Worm (Caenorhabditis elegans) whole organism, late embryonic: ENCODE data around the gene C26D10.4.
A peak's percentile ranks its signal among the peaks of the same experiment; 100 is the strongest.

ENCODE experiments used
- C08G9.2 ChIP-seq: sonication (generic microtip); optimal IDR thresholded peaks from 2 replicates; lab custom pipeline; 2016; ENCODE audit warnings: mild to moderate bottlenecking, missing genetic modification characterization, moderate library complexity, missing compliant biosample characterization
- C38D4.7 ChIP-seq: fragments of 200-800 bp; sonication (Bioruptor generic); optimal IDR thresholded peaks from 2 replicates; lab custom pipeline; 2018; ENCODE audit warnings: mild to moderate bottlenecking, missing genetic modification characterization, moderate library complexity, missing compliant biosample characterization
- F13H6.1 ChIP-seq: sonication (generic microtip); optimal IDR thresholded peaks from 2 replicates; lab custom pipeline; 2016; ENCODE audit warnings: missing genetic modification characterization, missing compliant biosample characterization
- T23F11.4 ChIP-seq: fragments of 200-800 bp; sonication (Bioruptor generic); optimal IDR thresholded peaks from 2 replicates; lab custom pipeline; 2018; ENCODE audit warnings: mild to moderate bottlenecking, missing genetic modification characterization, missing compliant biosample characterization
- ahr-1 ChIP-seq: sonication (generic microtip); optimal IDR thresholded peaks from 2 replicates; lab custom pipeline; 2016; ENCODE audit warnings: missing genetic modification characterization, missing compliant biosample characterization
- ama-1 ChIP-seq: fragments of 150-350 bp; optimal IDR thresholded peaks from 2 replicates; lab custom pipeline; 2014
- ceh-14 ChIP-seq: sonication (generic microtip); optimal IDR thresholded peaks from 2 replicates; lab custom pipeline; 2016; ENCODE audit warnings: missing genotype, missing genetic modification characterization, missing compliant biosample characterization
- ceh-22 ChIP-seq: sonication (generic microtip); optimal IDR thresholded peaks from 2 replicates; lab custom pipeline; 2017; ENCODE audit warnings: missing biosample characterization, missing genetic modification characterization
- ceh-24 ChIP-seq: sonication (generic microtip); optimal IDR thresholded peaks from 2 replicates; lab custom pipeline; 2016; ENCODE audit warnings: mild to moderate bottlenecking, missing genetic modification characterization, missing compliant biosample characterization
- ceh-30 ChIP-seq: fragments of 150-350 bp; optimal IDR thresholded peaks from 2 replicates; lab custom pipeline; 2014; ENCODE audit warnings: missing biosample characterization, missing genetic modification characterization
- ceh-6 ChIP-seq: fragments of 200-800 bp; sonication (Bioruptor generic); optimal IDR thresholded peaks from 2 replicates; lab custom pipeline; 2018; ENCODE audit warnings: mild to moderate bottlenecking, missing genetic modification characterization, missing compliant biosample characterization
- dmd-4 ChIP-seq: sonication (generic microtip); optimal IDR thresholded peaks from 2 replicates; lab custom pipeline; 2016; ENCODE audit warnings: borderline replicate concordance, missing genetic modification characterization, missing compliant biosample characterization
- elt-2 ChIP-seq: sonication (generic microtip); optimal IDR thresholded peaks from 2 replicates; lab custom pipeline; 2016; ENCODE audit warnings: missing genetic modification reagents, missing genetic modification characterization, missing compliant biosample characterization
- elt-4 ChIP-seq: sonication (generic microtip); optimal IDR thresholded peaks from 2 replicates; lab custom pipeline; 2016; ENCODE audit warnings: missing genetic modification characterization, missing compliant biosample characterization
- eyg-1 ChIP-seq: sonication (generic microtip); optimal IDR thresholded peaks from 2 replicates; lab custom pipeline; 2016; ENCODE audit warnings: missing genotype, missing genetic modification characterization, missing compliant biosample characterization
- fax-1 ChIP-seq: sonication (generic microtip); optimal IDR thresholded peaks from 2 replicates; lab custom pipeline; 2016; ENCODE audit warnings: missing genotype, missing genetic modification characterization, missing compliant biosample characterization
- fkh-10 ChIP-seq: fragments of 150-350 bp; optimal IDR thresholded peaks from 2 replicates; lab custom pipeline; 2014; ENCODE audit warnings: missing biosample characterization, missing genetic modification reagents, missing genetic modification characterization
- hlh-13 ChIP-seq: fragments of 200-800 bp; sonication (Bioruptor generic); optimal IDR thresholded peaks from 2 replicates; lab custom pipeline; 2018; ENCODE audit warnings: mild to moderate bottlenecking, missing genetic modification characterization, missing compliant biosample characterization
- hlh-15 ChIP-seq: sonication (generic microtip); optimal IDR thresholded peaks from 2 replicates; lab custom pipeline; 2016; ENCODE audit warnings: missing genetic modification characterization, missing compliant biosample characterization
- hlh-6 ChIP-seq: sonication (generic microtip); optimal IDR thresholded peaks from 2 replicates; lab custom pipeline; 2016; ENCODE audit warnings: missing genotype, missing genetic modification characterization, missing compliant biosample characterization
- lim-6 ChIP-seq: sonication (generic microtip); optimal IDR thresholded peaks from 2 replicates; lab custom pipeline; 2016; ENCODE audit warnings: missing genetic modification characterization, missing compliant biosample characterization
- lin-11 ChIP-seq: fragments of 200-800 bp; sonication (Bioruptor generic); optimal IDR thresholded peaks from 2 replicates; lab custom pipeline; 2018; ENCODE audit warnings: mild to moderate bottlenecking, missing genetic modification characterization, missing compliant biosample characterization
- mec-3 ChIP-seq: sonication (generic microtip); optimal IDR thresholded peaks from 2 replicates; lab custom pipeline; 2016; ENCODE audit warnings: borderline replicate concordance, missing genetic modification characterization, missing compliant biosample characterization
- npax-4 ChIP-seq: sonication (generic microtip); optimal IDR thresholded peaks from 2 replicates; lab custom pipeline; 2016; ENCODE audit warnings: missing genetic modification characterization, missing compliant biosample characterization
- odd-2 ChIP-seq: sonication (generic microtip); optimal IDR thresholded peaks from 2 replicates; lab custom pipeline; 2017; ENCODE audit warnings: antibody characterized with exemption, mild to moderate bottlenecking, missing genetic modification characterization, missing compliant biosample characterization
- pat-9 ChIP-seq: fragments of 200-800 bp; sonication (Bioruptor generic); optimal IDR thresholded peaks from 2 replicates; lab custom pipeline; 2018; ENCODE audit warnings: mild to moderate bottlenecking, missing genetic modification characterization, moderate library complexity, missing compliant biosample characterization
- pha-4 ChIP-seq: fragments of 150-350 bp; optimal IDR thresholded peaks from 2 replicates; lab custom pipeline; 2018; ENCODE audit warnings: missing biosample characterization, missing genetic modification reagents, missing genetic modification characterization
- pqm-1 ChIP-seq: sonication (generic microtip); optimal IDR thresholded peaks from 2 replicates; lab custom pipeline; 2016; ENCODE audit warnings: missing genetic modification characterization, missing compliant biosample characterization
- pros-1 ChIP-seq: fragments of 150-350 bp; optimal IDR thresholded peaks from 2 replicates; lab custom pipeline; 2014; ENCODE audit warnings: missing biosample characterization, missing genetic modification reagents, missing genetic modification characterization
- sdc-2 ChIP-seq: sonication (generic microtip); optimal IDR thresholded peaks from 2 replicates; lab custom pipeline; 2016; ENCODE audit warnings: missing genotype, missing genetic modification characterization, missing compliant biosample characterization
- sox-2 ChIP-seq: fragments of 200-800 bp; sonication (Bioruptor generic); IDR thresholded peaks from 2 replicates; pipeline ENCODE4 v1.3.6; 2022; ENCODE audit warnings: missing genetic modification reagents, missing genetic modification characterization, missing compliant biosample characterization
- sox-4 ChIP-seq: sonication (generic microtip); optimal IDR thresholded peaks from 2 replicates; lab custom pipeline; 2017; ENCODE audit warnings: mild to moderate bottlenecking, missing genetic modification characterization, inconsistent platforms, missing compliant biosample characterization
- unc-42 ChIP-seq: sonication (generic microtip); optimal IDR thresholded peaks from 2 replicates; lab custom pipeline; 2016; ENCODE audit warnings: missing genotype, missing genetic modification characterization, missing compliant biosample characterization
- unc-55 ChIP-seq: sonication (generic microtip); optimal IDR thresholded peaks from 2 replicates; lab custom pipeline; 2017; ENCODE audit warnings: missing biosample characterization, missing genetic modification reagents, missing genetic modification characterization
- unc-86 ChIP-seq: sonication (generic microtip); optimal IDR thresholded peaks from 2 replicates; lab custom pipeline; 2016; ENCODE audit warnings: missing genetic modification characterization, missing compliant biosample characterization
- ztf-16 ChIP-seq: sonication (generic microtip); optimal IDR thresholded peaks from 2 replicates; lab custom pipeline; 2017; ENCODE audit warnings: missing genetic modification characterization, missing compliant biosample characterization

Gene C26D10.4

DNA sequence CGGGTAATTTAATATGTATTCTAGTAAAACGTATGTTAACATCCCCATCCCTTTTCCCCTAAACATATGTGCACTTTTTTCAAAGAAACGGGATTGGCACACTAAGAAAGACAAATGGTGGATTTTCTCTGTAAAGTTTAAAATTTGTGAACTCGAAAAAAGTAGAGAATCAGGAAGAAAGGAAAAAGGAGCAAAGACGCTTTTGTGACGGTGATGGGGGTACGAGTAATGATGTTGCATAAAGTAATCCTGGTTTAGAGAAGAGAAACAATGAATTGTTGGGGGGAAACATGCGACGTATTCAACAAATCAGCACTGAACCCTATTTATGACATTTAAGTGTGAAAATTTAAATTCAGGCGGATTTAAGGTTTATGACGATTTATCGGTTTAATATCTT is 18.1 kb upstream of the C26D10.4 start:
- TF ChIP-seq F13H6.1 (no peak), hlh-6 (no peak), eyg-1 (no peak), dmd-4 (tag; lab: Kevin White, UChicago) (no peak), hlh-15 (no peak), elt-2 (tag; lab: Kevin White, UChicago) (no peak), ahr-1 (tag; lab: Kevin White, UChicago) (no peak), unc-42 (tag; lab: Kevin White, UChicago) (no peak)

DNA sequence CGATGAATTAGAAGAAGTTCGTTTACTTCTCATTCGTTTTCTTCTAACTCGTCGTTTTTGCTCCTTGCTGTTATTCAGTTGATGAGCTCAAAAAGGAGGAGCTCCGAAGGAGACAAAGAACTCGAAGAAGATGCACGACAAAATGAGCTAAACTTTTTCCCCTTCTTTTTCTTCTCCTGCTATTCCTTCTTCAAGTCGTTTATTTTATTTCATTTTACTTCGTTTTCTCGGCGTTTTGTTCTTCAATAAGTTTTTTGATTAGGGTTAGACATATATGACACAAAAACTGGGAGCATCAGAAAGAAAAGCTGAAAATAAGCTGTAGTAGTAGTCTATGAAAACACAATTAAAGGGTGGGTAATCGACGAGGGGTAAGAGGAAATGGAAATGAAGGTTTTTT is 17.6 kb upstream of the C26D10.4 start:
- TF ChIP-seq unc-42 (tag; lab: Kevin White, UChicago) = peak; percentile 46
- no peak for TF ChIP-seq ceh-30 (tag; lab: Kevin White, UChicago)

DNA sequence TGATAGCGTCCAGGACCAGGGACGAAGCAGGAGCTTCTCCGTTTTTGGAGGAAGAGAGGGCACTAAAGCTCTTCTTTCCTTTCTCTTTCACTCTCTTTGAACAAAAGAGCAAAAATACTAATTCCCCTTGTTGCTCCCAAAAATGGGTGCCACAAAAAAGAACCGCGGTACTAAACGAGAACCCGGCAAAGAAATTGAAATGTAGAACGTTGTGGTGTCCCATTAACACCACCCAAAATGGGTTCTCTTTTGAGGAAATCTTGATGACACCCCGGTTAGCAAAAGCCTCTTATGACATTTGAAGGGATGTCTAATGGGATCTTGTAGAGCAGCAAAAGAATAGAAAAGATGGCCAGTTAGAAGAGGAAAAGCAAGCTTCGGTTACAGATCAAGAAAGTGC is 14.8 kb upstream of the C26D10.4 start:
- TF ChIP-seq npax-4 (tag; lab: Kevin White, UChicago) (no peak), pha-4 (tag; lab: Kevin White, UChicago) (no peak), lim-6 (tag; lab: Kevin White, UChicago) (no peak), ztf-16 (tag; lab: Kevin White, UChicago) (no peak), odd-2 (tag; lab: Kevin White, UChicago) (no peak), fax-1 (tag; lab: Kevin White, UChicago) (no peak), ama-1 (no peak), ceh-22 (tag; lab: Kevin White, UChicago) (no peak), mec-3 (tag; lab: Kevin White, UChicago) (no peak), eyg-1 (no peak), hlh-13 (GFP tag; lab: Kevin White, UChicago) (no peak), sox-4 (tag; lab: Kevin White, UChicago) (no peak)

DNA sequence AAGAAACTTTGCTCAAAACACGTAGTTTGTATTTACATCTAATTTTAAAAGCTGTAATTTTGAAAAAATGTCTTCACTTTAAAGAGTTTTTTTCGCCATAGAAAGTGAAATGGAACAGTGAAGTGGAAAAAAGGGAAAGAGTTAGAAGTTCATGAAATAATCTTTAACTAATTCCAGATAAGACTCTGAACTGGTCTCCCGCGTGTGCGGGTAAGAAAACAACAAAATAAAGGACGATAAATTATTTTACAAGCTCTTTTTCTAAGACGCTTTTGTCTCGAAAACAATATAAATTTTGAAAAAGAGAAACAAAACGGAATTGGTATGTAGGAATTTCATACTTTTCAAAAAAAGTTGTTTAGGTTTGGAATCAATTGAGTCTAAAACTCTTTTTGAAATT is 12.9 kb upstream of the C26D10.4 start:
- TF ChIP-seq ama-1 (no peak), sox-2 (GFP tag; lab: Robert Waterston, UW) (no peak), elt-4 (tag; lab: Kevin White, UChicago) (no peak), lin-11 (tag; lab: Kevin White, UChicago) (no peak), fkh-10 (GFP tag; lab: Kevin White, UChicago) (no peak), sdc-2 (tag; lab: Kevin White, UChicago) (no peak), pros-1 (tag; lab: Kevin White, UChicago) (no peak), unc-55 (no peak), pat-9 (tag; lab: Kevin White, UChicago) (no peak), pqm-1 (tag; lab: Kevin White, UChicago) (no peak), ceh-14 (tag; lab: Kevin White, UChicago) (no peak), ceh-6 (GFP tag; lab: Kevin White, UChicago) (no peak), lim-6 (tag; lab: Kevin White, UChicago) (no peak), C08G9.2 (tag; lab: Kevin White, UChicago) (no peak), ceh-24 (tag; lab: Kevin White, UChicago) (no peak), unc-86 (tag; lab: Kevin White, UChicago) (no peak), C38D4.7 (GFP tag; lab: Kevin White, UChicago) (no peak), odd-2 (tag; lab: Kevin White, UChicago) (no peak), T23F11.4 (GFP tag; lab: Kevin White, UChicago) (no peak)

DNA sequence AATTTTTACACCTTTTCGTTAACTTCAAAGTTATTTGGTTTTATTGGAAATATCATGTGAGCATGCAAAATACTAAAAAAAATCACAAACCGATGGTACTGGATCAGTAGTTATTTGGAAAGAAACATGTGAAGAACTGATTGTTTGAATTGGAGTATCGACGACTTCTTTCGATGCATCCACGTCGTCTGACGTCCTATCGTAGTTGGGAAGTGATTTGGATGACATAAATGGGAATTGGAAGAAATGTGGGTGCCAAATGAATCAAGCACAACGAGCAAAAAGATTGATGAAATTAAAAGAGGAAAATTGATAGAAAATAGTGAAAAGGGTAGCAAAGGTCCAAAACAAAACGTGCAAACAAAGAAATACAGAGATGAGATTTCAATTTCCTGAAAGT is 8.3 kb upstream of the C26D10.4 start, which contains the start of gene shw-1:
Gene shw-1, minus strand, starts transcription at position 228 of the 400 bp plus-strand sequence.
- no peak for TF ChIP-seq fkh-10 (GFP tag; lab: Kevin White, UChicago)
- TF ChIP-seq elt-4 (tag; lab: Kevin White, UChicago) = no peak
- TF ChIP-seq hlh-6 = no peak
